Worm (Caenorhabditis elegans): ENCODE data around the gene srv-26.

Gene srv-26

DNA sequence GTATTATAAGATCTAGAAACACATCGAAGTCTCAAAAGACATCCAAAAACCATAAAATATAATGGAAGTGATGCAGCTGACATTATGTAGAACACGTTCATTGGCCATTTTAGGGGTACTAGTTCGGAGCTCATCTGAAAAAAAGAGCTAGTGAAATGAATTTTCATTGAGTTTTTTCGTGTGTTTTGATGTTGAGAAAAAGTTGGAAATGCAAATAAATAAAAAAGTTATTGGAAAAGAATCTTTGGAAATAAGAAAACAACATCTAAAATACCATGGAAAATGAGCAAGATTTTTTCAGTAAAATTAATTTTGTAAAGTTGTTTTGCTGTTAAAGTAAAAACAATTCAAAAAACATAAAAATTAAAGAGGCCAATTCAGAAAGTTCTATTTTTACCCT lies 10.9 kb downstream of the srv-26 start, which contains the start of gene srv-24:
TSS of gene srv-24 (minus strand) at position 101 of the 400 bp plus-strand sequence.
- TF ChIP-seq mef-2 (tag; optimal IDR thresholded peaks at IDR 0.05), result no peak
- TF ChIP-seq unc-130 (tag; optimal IDR thresholded peaks at IDR 0.05), result no peak
- TF ChIP-seq rnt-1 (tag; optimal IDR thresholded peaks at IDR 0.05), result no peak
- no peak for TF ChIP-seq unc-30 (tag; optimal IDR thresholded peaks at IDR 0.05)
- TF ChIP-seq lin-14 (GFP tag; optimal IDR thresholded peaks at IDR 0.05), result no peak
- no peak for TF ChIP-seq zip-4 (GFP tag; optimal IDR thresholded peaks at IDR 0.05)
- TF ChIP-seq lin-39 (tag; optimal IDR thresholded peaks at IDR 0.05), result no peak
- no peak for TF ChIP-seq ama-1 (optimal IDR thresholded peaks at IDR 0.05)
- TF ChIP-seq sox-4 (tag; optimal IDR thresholded peaks at IDR 0.05), result no peak
- TF ChIP-seq nhr-12 (tag; optimal IDR thresholded peaks at IDR 0.05), result no peak
- no peak for TF ChIP-seq nhr-47 (tag; optimal IDR thresholded peaks at IDR 0.05)
- TF ChIP-seq mdl-1 (tag; optimal IDR thresholded peaks at IDR 0.05), result no peak
- TF ChIP-seq sptf-1 (tag; optimal IDR thresholded peaks at IDR 0.05), result no peak
- no peak for TF ChIP-seq lir-3 (tag; optimal IDR thresholded peaks at IDR 0.05; ENCODE audit: poor library complexity)
- no peak for TF ChIP-seq nhr-84 (tag; optimal IDR thresholded peaks at IDR 0.05)
- no peak for TF ChIP-seq ztf-11 (tag; optimal IDR thresholded peaks at IDR 0.05)

ce11 chrIV:6284277-6284676 lies 17.4 kb downstream of the srv-26 start, which contains the start of gene ops-1:
ops-1 (minus strand) TSS chrIV:6284377.
- TF ChIP-seq F16B12.6 (tag; optimal IDR thresholded peaks at IDR 0.05) (no peak), tbx-2 (tag; optimal IDR thresholded peaks at IDR 0.05) (no peak), swsn-7 (tag; optimal IDR thresholded peaks at IDR 0.05) (no peak)

- TF ChIP-seq ceh-8 (GFP tag; optimal IDR thresholded peaks at IDR 0.05), result no peak
- TF ChIP-seq lin-15B (tag; optimal IDR thresholded peaks at IDR 0.05), result no peak
- no peak for TF ChIP-seq fos-1 (tag; optimal IDR thresholded peaks at IDR 0.05)
- no peak for TF ChIP-seq nhr-71 (tag; optimal IDR thresholded peaks at IDR 0.05)
- TF ChIP-seq nhr-237 (tag; optimal IDR thresholded peaks at IDR 0.05), result no peak
- TF ChIP-seq ceh-88 (GFP tag; IDR thresholded peaks at IDR 0.05), result no peak
- TF ChIP-seq lir-3 (tag; optimal IDR thresholded peaks at IDR 0.05; ENCODE audit: poor library complexity), result no peak
- TF ChIP-seq nhr-90 (tag; optimal IDR thresholded peaks at IDR 0.05; ENCODE audit: poor library complexity), result no peak
- no peak for TF ChIP-seq ztf-4 (tag; optimal IDR thresholded peaks at IDR 0.05)
- TF ChIP-seq isw-1 (GFP tag; IDR thresholded peaks at IDR 0.05), result no peak
- no peak for TF ChIP-seq elt-3 (tag; optimal IDR thresholded peaks at IDR 0.05)
- TF ChIP-seq xbp-1 (tag; optimal IDR thresholded peaks at IDR 0.05), result no peak
- no peak for TF ChIP-seq ama-1 (optimal IDR thresholded peaks at IDR 0.05)
- TF ChIP-seq nhr-19 (GFP tag; conservative IDR thresholded peaks at IDR 0.05), result no peak
- no peak for TF ChIP-seq unc-98 (GFP tag; IDR thresholded peaks at IDR 0.05)
- TF ChIP-seq jun-1 (tag; optimal IDR thresholded peaks at IDR 0.05), result no peak
Observed at ce11 chrIV:6282143-6282542, 19.5 kb downstream of the srv-26 start, which contains the start of gene srv-32. srv-32 (minus strand) TSS chrIV:6282243.

DNA sequence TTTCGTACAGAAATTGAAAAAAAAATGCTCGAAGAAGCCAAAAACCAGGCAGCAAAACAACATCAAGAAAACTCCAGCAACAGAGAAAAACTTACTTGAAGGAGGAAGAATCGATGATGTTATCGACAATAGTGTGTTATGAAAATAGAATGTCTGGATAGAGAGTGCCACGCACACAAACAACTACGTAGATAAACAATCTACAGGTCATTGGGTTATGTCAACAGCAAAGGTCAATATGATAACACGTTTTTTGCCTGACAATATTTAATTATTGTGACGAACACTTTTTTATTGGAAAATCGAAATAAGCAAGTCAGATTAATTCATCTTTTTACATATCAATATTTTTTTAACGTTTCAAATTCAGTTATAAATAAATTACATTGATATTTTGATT lies 22.3 kb downstream of the srv-26 start, which contains the start of gene sams-5:
TSS of gene sams-5 (minus strand) at position 131 of the 400 bp plus-strand sequence.
- TF ChIP-seq skn-1 (tag; optimal IDR thresholded peaks at IDR 0.05) (no peak), zag-1 (tag; optimal IDR thresholded peaks at IDR 0.05) (no peak), pag-3 (tag; optimal IDR thresholded peaks at IDR 0.05; ENCODE audit: borderline replicate concordance, insufficient read depth) (no peak), zip-4 (GFP tag; optimal IDR thresholded peaks at IDR 0.05) (no peak), nhr-90 (tag; optimal IDR thresholded peaks at IDR 0.05; ENCODE audit: poor library complexity) (no peak)
